Fruit fly (Drosophila melanogaster) whole organism, prepupa: ENCODE measurements around the gene FucTB.

ENCODE experiments used
- CG6792 ChIP-seq: fragments of 200-800 bp; sonication (Bioruptor generic); optimal IDR thresholded peaks from 3 replicates; lab custom pipeline; 2016; ENCODE audit warnings: missing biosample characterization, missing genetic modification characterization
- CG8119 ChIP-seq: fragments of 200-800 bp; sonication (Bioruptor generic); IDR thresholded peaks from 3 replicates; pipeline ENCODE4 v1.3.6; 2022; ENCODE audit warnings: missing biosample characterization, missing genetic modification characterization
- Eip78C ChIP-seq: fragments of 200-800 bp; sonication (Bioruptor generic); peaks from one replicate; lab custom pipeline; 2016; ENCODE audit warnings: missing biosample characterization, missing genetic modification characterization
- Ets21C ChIP-seq: fragments of 200-800 bp; sonication (Bioruptor generic); optimal IDR thresholded peaks from 3 replicates; lab custom pipeline; 2016; ENCODE audit warnings: missing biosample characterization, missing genetic modification characterization
- Hr39 ChIP-seq: fragments of 200-800 bp; sonication (Bioruptor generic); optimal IDR thresholded peaks from 2 replicates; lab custom pipeline; 2016; ENCODE audit warnings: missing biosample characterization, missing genetic modification characterization
- Hr4 ChIP-seq: fragments of 200-800 bp; sonication (Bioruptor generic); optimal IDR thresholded peaks from 3 replicates; lab custom pipeline; 2016; ENCODE audit warnings: missing biosample characterization, missing genetic modification characterization
- acj6 ChIP-seq: fragments of 200-800 bp; sonication (Bioruptor generic); optimal IDR thresholded peaks from 3 replicates; lab custom pipeline; 2016; ENCODE audit warnings: missing biosample characterization, missing genetic modification characterization
- lz ChIP-seq: fragments of 200-800 bp; sonication (Bioruptor generic); optimal IDR thresholded peaks from 3 replicates; lab custom pipeline; 2016; ENCODE audit warnings: missing biosample characterization, missing genetic modification characterization

DNA sequence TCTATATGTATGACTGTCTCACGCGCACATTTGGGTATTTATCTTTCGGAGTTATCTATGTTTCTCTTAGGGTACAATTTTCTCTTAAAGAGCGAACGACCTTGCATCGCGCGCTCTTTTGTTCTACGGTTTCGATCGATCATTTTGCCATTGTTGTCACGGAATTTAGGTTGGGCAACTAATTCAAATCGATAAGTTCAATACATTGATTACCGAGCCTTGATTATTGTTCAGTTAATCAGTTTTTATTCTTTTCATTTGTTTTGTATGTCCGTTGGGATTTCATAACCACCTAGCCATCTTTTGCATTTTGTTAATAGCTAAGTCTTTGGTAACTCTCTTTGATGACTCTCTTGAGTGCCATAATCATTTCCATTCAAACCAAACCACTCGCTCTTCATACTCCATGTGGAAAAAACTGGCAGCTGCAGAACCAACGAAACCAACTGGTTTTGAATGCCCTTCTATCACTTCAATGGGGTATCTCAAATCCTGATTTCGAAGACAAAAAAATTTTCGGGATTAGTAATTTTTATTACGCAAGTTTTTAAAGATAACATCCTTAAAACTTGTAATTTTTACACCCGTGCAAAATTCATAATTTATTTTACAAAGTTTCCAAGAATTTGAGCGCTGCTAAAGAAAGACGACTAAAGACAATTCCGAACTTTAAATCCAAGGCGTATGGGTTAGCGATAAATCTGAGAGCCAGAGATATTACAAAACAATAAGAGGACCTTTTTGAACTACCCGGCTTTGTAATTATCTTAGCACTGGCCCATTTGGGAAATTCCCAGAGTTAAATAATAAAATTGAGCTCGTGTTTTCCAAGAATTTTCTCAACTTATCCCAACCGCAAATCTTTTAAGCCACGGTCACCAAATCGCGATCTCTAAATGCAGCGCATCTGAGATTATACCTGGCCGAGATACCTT, 17.7 kb upstream of the FucTB start:
- TF ChIP-seq Ets21C (GFP tag; lab: Kevin White, UChicago), result no peak
- TF ChIP-seq Eip78C (GFP tag; lab: Kevin White, UChicago), result peak; percentile 51
- TF ChIP-seq CG8119 (GFP tag; lab: Robert Waterston, UW), result no peak
- peak; percentile 9 for TF ChIP-seq acj6 (GFP tag; lab: Kevin White, UChicago)
- peak; percentile 19 for TF ChIP-seq Hr4 (GFP tag; lab: Kevin White, UChicago)
- TF ChIP-seq CG6792 (GFP tag; lab: Kevin White, UChicago), result no peak
- peak; percentile 57 for TF ChIP-seq Hr39 (GFP tag; lab: Kevin White, UChicago)
- TF ChIP-seq lz (GFP tag; lab: Kevin White, UChicago), result peak; percentile 66
